Fruit fly (Drosophila melanogaster) whole organism, larva: ENCODE measurements around the gene Ptp10D.
A peak's percentile ranks its signal among the peaks of the same experiment; 100 is the strongest.

Experiments
- noc ChIP-seq: fragments of 200-800 bp; sonication (Bioruptor generic); optimal IDR thresholded peaks from 3 replicates; lab custom pipeline; 2019; ENCODE audit warnings: missing biosample characterization, mild to moderate bottlenecking, missing genetic modification characterization, moderate library complexity

Ptp10D gene

DNA sequence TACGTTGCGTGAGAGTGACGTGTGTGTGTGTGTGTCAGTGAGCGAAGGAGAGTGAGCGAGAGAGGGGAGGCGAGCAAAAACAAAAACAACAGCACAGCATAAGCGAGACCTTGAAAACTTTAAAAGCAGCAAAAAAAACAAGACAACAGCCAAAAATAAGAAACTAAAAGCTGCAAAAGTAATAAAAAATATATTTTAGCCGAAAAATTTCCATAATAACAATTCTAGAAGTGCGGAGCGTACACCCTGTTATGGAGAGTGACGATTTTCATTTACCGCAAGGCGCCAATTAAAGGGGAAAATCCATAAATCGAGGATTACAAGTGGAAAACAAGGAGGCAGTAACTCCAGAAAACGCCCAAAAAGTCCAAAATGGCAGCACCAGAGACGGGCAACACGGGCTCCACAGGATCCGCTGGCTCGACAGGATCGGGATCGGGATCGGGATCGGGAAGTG lies 5.3 kb upstream of the Ptp10D start:
- no peak for TF ChIP-seq noc

dm6 chrX:11619617-11620016 lies 2.2 kb upstream of the Ptp10D start:
- no peak for TF ChIP-seq noc

dm6 chrX:11620527-11620926 lies 1.3 kb upstream of the Ptp10D start:
- no peak for TF ChIP-seq noc

DNA sequence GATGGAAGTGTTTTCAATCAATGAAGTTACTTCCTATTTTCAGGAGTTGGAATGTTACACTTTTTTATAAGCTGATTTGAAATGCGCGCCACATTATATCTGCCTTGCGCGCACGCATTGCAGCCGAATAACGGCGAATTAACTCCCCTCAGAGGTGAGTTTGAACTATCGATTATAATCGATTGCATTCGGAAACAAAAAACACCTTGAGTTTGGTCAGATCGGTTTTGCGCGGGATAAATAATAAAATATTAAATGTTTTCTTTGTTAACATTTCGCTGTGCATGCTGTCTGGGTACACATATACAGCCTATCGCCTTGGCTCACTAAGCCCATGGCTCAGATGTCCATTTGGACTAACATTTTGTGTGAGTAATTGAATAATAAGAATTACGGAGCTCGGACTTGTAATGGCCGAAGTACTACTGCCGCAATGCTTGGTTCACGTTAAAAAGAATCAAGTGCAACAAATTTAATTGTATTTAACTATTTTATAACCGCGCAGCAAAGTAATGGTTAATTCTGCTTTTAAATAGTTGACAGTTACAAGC lies 425 bp upstream of the Ptp10D start:
- TF ChIP-seq noc, result no peak

- peak; percentile 79 for TF ChIP-seq noc
Observed at dm6 chrX:11622649-11623425, 1.0 kb downstream of the Ptp10D start.

dm6 chrX:11628986-11629571 lies 7.3 kb downstream of the Ptp10D start:
- no peak for TF ChIP-seq noc

dm6 chrX:11631704-11632103 lies 9.9 kb downstream of the Ptp10D start:
- TF ChIP-seq noc, result no peak

DNA sequence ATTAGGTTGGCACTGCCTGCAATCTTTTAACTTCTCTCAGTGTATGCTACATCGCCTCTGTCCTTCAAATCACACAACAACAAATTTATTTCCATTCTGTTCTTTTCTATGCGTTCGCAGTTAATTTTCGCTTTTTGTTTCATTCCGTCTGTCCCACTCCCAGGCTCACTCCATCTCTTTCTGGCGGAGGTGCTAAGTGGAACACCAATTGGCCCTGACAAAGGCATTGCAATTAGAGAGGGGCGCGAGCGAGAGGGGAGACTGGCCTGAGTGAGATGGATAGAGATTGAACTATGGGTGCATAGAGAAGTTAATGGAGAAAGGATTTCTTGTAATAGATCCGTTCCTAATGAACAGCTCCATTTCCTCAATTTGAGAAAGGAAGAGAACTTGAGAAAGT lies 18.7 kb downstream of the Ptp10D start:
- no peak for TF ChIP-seq noc

DNA sequence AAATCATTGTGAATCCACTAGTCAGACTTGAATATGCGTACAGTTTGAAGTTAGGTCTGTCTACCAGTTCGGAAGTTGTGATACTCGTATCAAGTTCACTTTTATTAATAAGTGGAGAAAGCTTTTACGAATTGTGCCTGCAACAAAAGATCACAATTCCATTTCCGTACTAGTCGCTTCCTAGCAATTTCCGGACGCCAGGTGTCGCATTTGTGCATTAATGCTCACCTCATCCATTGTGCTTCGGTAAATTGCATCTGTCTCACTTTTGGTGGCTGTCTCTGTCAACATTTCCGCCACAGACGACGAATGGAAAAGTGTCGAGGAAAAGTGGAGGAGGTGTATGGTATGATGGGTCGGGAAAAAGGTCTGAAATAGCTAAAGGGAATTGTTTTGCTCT lies 21.4 kb downstream of the Ptp10D start:
- no peak for TF ChIP-seq noc

DNA sequence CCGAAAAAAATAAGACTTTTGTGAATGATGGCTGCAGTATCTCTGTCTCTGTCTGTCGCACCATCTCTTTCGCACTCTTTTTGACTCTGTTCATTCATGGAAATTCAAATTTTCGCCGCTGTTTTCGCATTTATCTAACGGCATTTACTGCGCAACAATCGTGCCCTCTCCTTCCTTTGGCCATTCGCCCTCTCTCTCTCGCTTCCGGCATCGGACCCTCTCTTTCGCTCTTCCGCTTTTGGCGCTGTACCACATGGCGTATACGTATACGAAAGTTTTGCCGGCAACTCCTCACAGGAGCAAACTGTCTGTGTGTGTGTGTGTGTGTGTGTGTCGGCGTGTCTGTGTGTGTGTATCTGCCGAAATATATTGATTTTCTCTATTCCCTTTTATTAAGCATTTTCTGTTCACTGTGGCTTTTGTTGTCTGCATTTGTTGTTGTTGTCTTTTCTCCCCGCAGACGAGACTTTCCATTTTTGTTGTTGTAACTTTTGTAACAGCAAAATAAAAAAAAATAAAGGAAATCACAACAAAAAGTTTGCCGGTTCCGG lies 22.8 kb downstream of the Ptp10D start:
- TF ChIP-seq noc, result no peak

DNA sequence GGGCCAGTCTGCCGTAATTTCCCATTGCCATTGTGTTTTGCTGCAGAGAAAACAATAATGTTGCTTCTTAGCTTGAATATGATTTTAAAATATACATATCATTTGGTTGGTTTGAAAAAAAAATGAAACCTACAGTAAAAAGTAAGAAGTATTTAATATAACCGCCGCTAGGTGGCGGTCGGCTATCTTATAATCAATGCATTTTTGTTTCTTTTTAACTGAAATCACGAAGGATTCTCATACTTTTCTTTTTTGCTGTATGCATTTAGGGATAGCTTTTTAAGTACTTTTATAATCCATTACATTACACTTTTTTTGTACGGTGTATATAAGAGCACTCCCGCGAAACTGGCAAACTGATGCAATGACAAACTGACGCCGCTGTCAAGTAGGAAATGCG lies 29.6 kb downstream of the Ptp10D start:
- TF ChIP-seq noc, result no peak

DNA sequence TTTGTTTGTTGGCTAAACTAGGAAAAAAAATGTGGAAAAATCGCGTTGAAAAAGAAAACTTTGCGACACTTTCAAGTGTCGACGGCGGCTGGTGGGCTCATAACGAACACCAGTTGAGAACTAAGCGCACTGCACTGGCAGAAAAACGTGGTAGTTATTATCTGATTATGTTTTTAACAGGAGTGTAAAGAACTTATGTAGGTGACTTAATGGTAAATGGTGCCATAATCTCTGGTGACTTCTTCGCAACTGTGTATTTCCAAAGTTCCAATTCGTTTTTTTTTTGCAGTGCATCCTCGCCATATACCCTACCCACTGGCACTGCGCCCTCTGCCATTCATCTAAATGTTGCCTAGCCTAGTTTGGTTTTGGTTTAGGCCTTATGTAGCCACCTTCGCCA lies 31.2 kb downstream of the Ptp10D start:
- TF ChIP-seq noc, result no peak

DNA sequence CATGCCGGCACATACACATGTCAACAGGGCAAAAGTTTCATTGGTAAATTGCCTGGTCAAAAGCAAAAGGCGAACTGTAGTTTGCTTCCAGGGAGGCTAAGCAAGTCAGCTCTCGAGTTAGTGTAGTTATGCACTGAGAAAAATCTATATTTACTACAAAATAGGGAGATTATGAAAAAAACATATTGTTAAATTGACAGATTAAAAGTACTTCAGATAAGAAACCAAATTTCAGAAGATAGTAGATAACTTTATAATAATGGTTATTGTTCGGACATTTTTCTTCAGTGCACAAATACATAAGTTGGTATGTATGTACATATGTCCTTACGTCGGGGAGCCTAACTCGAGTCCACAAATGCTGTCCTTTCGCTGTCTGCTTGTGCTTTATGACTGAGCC lies 35.3 kb downstream of the Ptp10D start:
- TF ChIP-seq noc, result no peak

- TF ChIP-seq noc, result no peak
Observed at dm6 chrX:11658181-11658842, 36.5 kb downstream of the Ptp10D start.

- no peak for TF ChIP-seq noc
Observed at dm6 chrX:11659080-11659479, 37.3 kb downstream of the Ptp10D start.

DNA sequence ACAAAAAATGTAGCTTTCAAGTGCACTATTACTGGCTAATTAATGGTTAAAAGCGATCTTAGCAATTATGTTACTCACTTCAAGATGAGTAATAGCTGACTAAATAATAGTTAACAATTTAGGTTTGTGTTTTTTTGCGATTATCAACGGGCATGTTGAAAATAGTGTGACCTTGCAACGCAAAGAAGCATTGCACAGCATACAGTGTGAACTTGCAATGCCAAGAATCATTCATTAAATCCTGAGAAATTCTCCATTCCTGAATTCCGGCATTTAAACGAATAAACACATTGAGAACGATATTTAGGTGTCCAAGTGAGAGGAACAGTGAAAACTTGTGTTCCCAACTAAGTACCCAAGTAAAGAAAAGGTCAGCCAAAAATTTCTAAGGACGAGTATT lies 37.8 kb downstream of the Ptp10D start:
- no peak for TF ChIP-seq noc

- peak; percentile 15 for TF ChIP-seq noc
Observed at dm6 chrX:11660476-11660875, 38.7 kb downstream of the Ptp10D start.
